Worm (Caenorhabditis elegans) whole organism, young adult: ENCODE results near the gene ZK643.2.

Source experiments
- C17E4.6 ChIP-seq: fragments of 200-800 bp; sonication (Bioruptor generic); IDR thresholded peaks from 2 replicates; pipeline ENCODE4 v1.3.6; 2022; ENCODE audit warnings: missing genetic modification reagents, missing genetic modification characterization, missing compliant biosample characterization
- F23B12.7 ChIP-seq: sonication (generic microtip); optimal IDR thresholded peaks from 2 replicates; lab custom pipeline; 2017; ENCODE audit warnings: missing genetic modification characterization, mild to moderate bottlenecking, missing compliant biosample characterization, antibody characterized with exemption, moderate library complexity; ENCODE audit not compliant: insufficient read depth
- K12H6.12 ChIP-seq: fragments of 200-800 bp; sonication (Bioruptor generic); optimal IDR thresholded peaks from 2 replicates; lab custom pipeline; 2018; ENCODE audit warnings: mild to moderate bottlenecking, missing genetic modification characterization, missing compliant biosample characterization
- cebp-1 ChIP-seq, 2 experiments: fragments of 200-800 bp in 1 of 2; sonication (Bioruptor generic) in 1 of 2; sonication (generic microtip) in 1 of 2; IDR thresholded peaks in 1 of 2; optimal IDR thresholded peaks in 1 of 2; 2 replicates each; pipeline versions ENCODE4 v1.3.6 to Lab custom; 2017 to 2022; ENCODE audit warnings: missing compliant biosample characterization in 2 of 2, missing genetic modification characterization in 2 of 2, mild to moderate bottlenecking in 1 of 2, missing genetic modification reagents in 1 of 2, moderate library complexity in 1 of 2
- gei-17 ChIP-seq: fragments of 200-800 bp; sonication (Bioruptor generic); optimal IDR thresholded peaks from 2 replicates; lab custom pipeline; 2018; ENCODE audit warnings: mild to moderate bottlenecking, missing genetic modification characterization, missing compliant biosample characterization
- hlh-26 ChIP-seq: fragments of 200-800 bp; sonication (Bioruptor generic); conservative IDR thresholded peaks from 2 replicates; pipeline ENCODE4 v1.3.6; 2022; ENCODE audit warnings: missing genetic modification reagents, missing genetic modification characterization, missing compliant biosample characterization
- sptf-2 ChIP-seq: fragments of 200-800 bp; sonication (Bioruptor generic); optimal IDR thresholded peaks from 2 replicates; lab custom pipeline; 2018; ENCODE audit warnings: mild to moderate bottlenecking, missing genetic modification characterization, missing compliant biosample characterization
- unc-62 ChIP-seq: fragments of 150-350 bp; optimal IDR thresholded peaks from 2 replicates; lab custom pipeline; 2014; ENCODE audit warnings: missing biosample characterization, missing genetic modification reagents, missing genetic modification characterization

DNA sequence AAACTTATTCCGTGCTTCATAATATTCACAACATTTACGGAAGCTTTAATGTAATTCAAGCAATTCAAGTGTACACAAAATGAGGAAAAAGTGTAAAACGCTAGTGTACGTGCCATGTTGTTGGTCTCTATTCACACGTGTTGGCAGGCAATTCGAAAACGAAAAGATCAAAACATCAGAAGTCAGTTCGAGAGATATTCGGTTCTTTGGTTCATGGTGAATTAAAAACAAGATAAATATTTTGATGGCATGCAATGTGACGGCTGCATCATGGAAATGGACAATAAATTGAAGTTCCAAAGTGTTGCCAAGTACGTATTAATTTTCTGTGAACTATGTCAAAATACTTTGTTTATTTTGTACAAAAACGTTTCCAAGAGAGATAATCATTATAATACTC is 34.3 kb upstream of the ZK643.2 start:
- TF ChIP-seq gei-17 (GFP tag; lab: Kevin White, UChicago) (no peak), K12H6.12 (tag; lab: Kevin White, UChicago) (no peak), hlh-26 (no peak), F23B12.7 (tag; lab: Kevin White, UChicago) (no peak), sptf-2 (GFP tag; lab: Kevin White, UChicago) (no peak), unc-62 (GFP tag; lab: Kevin White, UChicago) (no peak), C17E4.6 (no peak), cebp-1 (GFP tag; IDR thresholded peaks at IDR 0.05; lab: Robert Waterston, UW) (no peak), cebp-1 (tag; optimal IDR thresholded peaks at IDR 0.05; lab: Kevin White, UChicago) (no peak)
